Fruit fly (Drosophila melanogaster) Kc167 (cell line): ENCODE results near the gene Cox10.

Source experiments
- Myc ChIP-seq: fragments of >200 bp; optimal IDR thresholded peaks from 2 replicates; lab custom pipeline; 2017; ENCODE audit warnings: missing external identifiers
- Sin3A ChIP-seq: fragments of >200 bp; optimal IDR thresholded peaks from 2 replicates; lab custom pipeline; 2018; ENCODE audit warnings: missing external identifiers
- h ChIP-seq: fragments of >200 bp; optimal IDR thresholded peaks from 3 replicates; lab custom pipeline; 2018; ENCODE audit warnings: missing external identifiers
- insv ChIP-seq: fragments of >200 bp; optimal IDR thresholded peaks from 3 replicates; lab custom pipeline; 2018; ENCODE audit warnings: missing external identifiers
- psq ChIP-seq: fragments of >200 bp; optimal IDR thresholded peaks from 2 replicates; lab custom pipeline; 2017; ENCODE audit warnings: missing external identifiers
- ttk ChIP-seq: sonication (Bioruptor generic); optimal IDR thresholded peaks from 2 replicates; lab custom pipeline; 2017; ENCODE audit warnings: missing external identifiers

Cox10 gene

dm6 chr2L:10310614-10311382, 20.5 kb upstream of the Cox10 start, which contains the start of gene Cdk5alpha:
TSS of gene Cdk5alpha (minus strand) at chr2L:10310956.
- TF ChIP-seq h (lab: Kevin White, UChicago) (no peak), ttk (lab: Kevin White, UChicago) (no peak), insv (lab: Kevin White, UChicago) (no peak), Sin3A (no peak), Myc (no peak)

- no peak for TF ChIP-seq Myc
- TF ChIP-seq psq (lab: Kevin White, UChicago), result no peak
These were observed 19.4 kb upstream of the Cox10 start for dm6 chr2L:10311822-10312221.

dm6 chr2L:10314327-10315210, 16.7 kb upstream of the Cox10 start, which contains the start of the genes Usp14 and CG4972:
TSS of gene Usp14 (minus strand) at chr2L:10314396.
TSS of gene CG4972 (plus strand) at chr2L:10314792.
- no peak for TF ChIP-seq h (lab: Kevin White, UChicago)
- no peak for TF ChIP-seq Myc
- TF ChIP-seq Sin3A, result no peak
- TF ChIP-seq ttk (lab: Kevin White, UChicago), result no peak
- TF ChIP-seq insv (lab: Kevin White, UChicago), result no peak
- no peak for TF ChIP-seq psq (lab: Kevin White, UChicago)

dm6 chr2L:10315888-10316287, 15.4 kb upstream of the Cox10 start:
- TF ChIP-seq Sin3A (no peak), insv (lab: Kevin White, UChicago) (no peak), ttk (lab: Kevin White, UChicago) (no peak), psq (lab: Kevin White, UChicago) (no peak), h (lab: Kevin White, UChicago) (no peak), Myc (no peak)

dm6 chr2L:10320174-10320775, 11.0 kb upstream of the Cox10 start:
- TF ChIP-seq insv (lab: Kevin White, UChicago) (no peak), Myc (no peak), h (lab: Kevin White, UChicago) (no peak), Sin3A (no peak), ttk (lab: Kevin White, UChicago) (no peak), psq (lab: Kevin White, UChicago) (no peak)

- TF ChIP-seq ttk (lab: Kevin White, UChicago) (no peak), Myc (no peak), insv (lab: Kevin White, UChicago) (no peak), h (lab: Kevin White, UChicago) (no peak), Sin3A (no peak), psq (lab: Kevin White, UChicago) (no peak)
These were observed 10.2 kb upstream of the Cox10 start for dm6 chr2L:10321036-10321583.

dm6 chr2L:10321612-10322011, 9.7 kb upstream of the Cox10 start:
- TF ChIP-seq psq (lab: Kevin White, UChicago), result no peak
- TF ChIP-seq insv (lab: Kevin White, UChicago), result no peak

dm6 chr2L:10322176-10322575, 9.1 kb upstream of the Cox10 start, which contains the start of gene CG4995:
TSS of gene CG4995 (plus strand) at chr2L:10322476.
- no peak for TF ChIP-seq h (lab: Kevin White, UChicago)
- TF ChIP-seq Sin3A, result no peak
- TF ChIP-seq psq (lab: Kevin White, UChicago), result no peak
- TF ChIP-seq Myc, result no peak
- TF ChIP-seq ttk (lab: Kevin White, UChicago), result no peak
- TF ChIP-seq insv (lab: Kevin White, UChicago), result no peak

- TF ChIP-seq psq (lab: Kevin White, UChicago), result no peak
- TF ChIP-seq ttk (lab: Kevin White, UChicago), result no peak
- TF ChIP-seq insv (lab: Kevin White, UChicago), result no peak
- TF ChIP-seq h (lab: Kevin White, UChicago), result no peak
- no peak for TF ChIP-seq Myc
These were observed 8.3 kb upstream of the Cox10 start, which contains the start of gene CG5381 for dm6 chr2L:10322773-10323487. TSS of gene CG5381 (minus strand) at chr2L:10323102.

- TF ChIP-seq ttk (lab: Kevin White, UChicago), result no peak
- TF ChIP-seq h (lab: Kevin White, UChicago), result no peak
- no peak for TF ChIP-seq psq (lab: Kevin White, UChicago)
- TF ChIP-seq Myc, result no peak
- TF ChIP-seq insv (lab: Kevin White, UChicago), result no peak
- TF ChIP-seq Sin3A, result no peak
These were observed 3.5 kb upstream of the Cox10 start, which contains the start of gene RnrL for dm6 chr2L:10327790-10328189. TSS of gene RnrL (minus strand) at chr2L:10327943.
